Worm (Caenorhabditis elegans) whole organism, L4 larva: Measurements from ENCODE around the gene Y66D12A.13.

ENCODE experiments used
- D1046.2 ChIP-seq: fragments of 200-800 bp; sonication (Bioruptor generic); IDR thresholded peaks from 2 replicates; pipeline ENCODE4 v1.3.6; 2022; ENCODE audit warnings: missing genetic modification characterization, missing compliant biosample characterization
- F44E2.7 ChIP-seq: fragments of 200-800 bp; sonication (Bioruptor generic); IDR thresholded peaks from 2 replicates; pipeline ENCODE4 v2.1.2; 2022; ENCODE audit warnings: missing genetic modification characterization, missing compliant biosample characterization
- F49E8.2 ChIP-seq: sonication (generic microtip); optimal IDR thresholded peaks from 2 replicates; lab custom pipeline; 2016; ENCODE audit warnings: missing compliant biosample characterization, mild to moderate bottlenecking, missing genetic modification characterization, borderline replicate concordance
- R02D3.7 ChIP-seq: fragments of 150-350 bp; sonication (generic microtip); optimal IDR thresholded peaks from 3 replicates; lab custom pipeline; 2014; ENCODE audit warnings: missing biosample characterization, missing genetic modification characterization
- T20F7.1 ChIP-seq: fragments of 200-800 bp; sonication (Bioruptor generic); optimal IDR thresholded peaks from 2 replicates; lab custom pipeline; 2018; ENCODE audit warnings: mild to moderate bottlenecking, missing genetic modification characterization, missing compliant biosample characterization
- Y75B8A.6 ChIP-seq: fragments of 200-800 bp; sonication (Bioruptor generic); IDR thresholded peaks from 2 replicates; pipeline ENCODE4 v1.3.6; 2022; ENCODE audit warnings: missing genetic modification reagents, missing genetic modification characterization, missing compliant biosample characterization
- ZK337.2 ChIP-seq: fragments of 200-800 bp; sonication (Bioruptor generic); IDR thresholded peaks from 2 replicates; pipeline ENCODE4 v1.3.6; 2022; ENCODE audit warnings: missing genetic modification reagents, missing genetic modification characterization, missing compliant biosample characterization
- aha-1 ChIP-seq: fragments of 150-350 bp; peaks from one replicate; lab custom pipeline; 2014; ENCODE audit warnings: missing biosample characterization, missing genetic modification characterization
- ama-1 ChIP-seq: fragments of 150-350 bp; optimal IDR thresholded peaks from 2 replicates; lab custom pipeline; 2014; ENCODE audit warnings: inconsistent platforms, mixed read lengths
- arid-1 ChIP-seq: fragments of 200-800 bp; sonication (Bioruptor generic); conservative IDR thresholded peaks from 2 replicates; pipeline ENCODE4 v1.3.6; 2022; ENCODE audit warnings: missing genetic modification reagents, missing genetic modification characterization, missing compliant biosample characterization
- ceh-44 ChIP-seq: fragments of 200-800 bp; sonication (Bioruptor generic); IDR thresholded peaks from 2 replicates; pipeline ENCODE4 v1.3.6; 2022; ENCODE audit warnings: missing genetic modification reagents, missing genetic modification characterization, missing compliant biosample characterization
- ces-1 ChIP-seq: fragments of 150-350 bp; sonication (generic microtip); optimal IDR thresholded peaks from 4 replicates; lab custom pipeline; 2014; ENCODE audit warnings: missing biosample characterization, missing genetic modification reagents, missing genetic modification characterization
- daf-16 ChIP-seq, 3 experiments: sonication (generic microtip); optimal IDR thresholded peaks; 2 replicates each; lab custom pipeline; 2016 to 2017; ENCODE audit warnings: missing genetic modification characterization in 3 of 3, missing genetic modification reagents in 3 of 3, mild to moderate bottlenecking in 2 of 3, missing compliant biosample characterization in 2 of 3, missing biosample characterization in 1 of 3, moderate library complexity in 1 of 3
- dmd-6 ChIP-seq: fragments of 200-800 bp; sonication (Bioruptor generic); IDR thresholded peaks from 2 replicates; pipeline ENCODE4 v1.3.6; 2022; ENCODE audit warnings: missing genetic modification reagents, missing genetic modification characterization, missing compliant biosample characterization
- dmd-9 ChIP-seq: fragments of 200-800 bp; sonication (Bioruptor generic); IDR thresholded peaks from 2 replicates; pipeline ENCODE4 v1.3.6; 2022; ENCODE audit warnings: missing genetic modification reagents, missing genetic modification characterization, missing compliant biosample characterization
- dpl-1 ChIP-seq: fragments of 150-350 bp; optimal IDR thresholded peaks from 2 replicates; lab custom pipeline; 2014; ENCODE audit warnings: missing biosample characterization, missing genetic modification reagents, missing genetic modification characterization
- duxl-1 ChIP-seq: sonication (generic microtip); optimal IDR thresholded peaks from 2 replicates; lab custom pipeline; 2016; ENCODE audit warnings: mild to moderate bottlenecking, missing genetic modification characterization, moderate library complexity, missing compliant biosample characterization; ENCODE audit not compliant: poor library complexity
- fos-1 ChIP-seq: fragments of 150-350 bp; optimal IDR thresholded peaks from 2 replicates; lab custom pipeline; 2014; ENCODE audit warnings: missing biosample characterization, missing genetic modification characterization
- hlh-30 ChIP-seq: sonication (generic microtip); optimal IDR thresholded peaks from 2 replicates; lab custom pipeline; 2017; ENCODE audit warnings: antibody characterized with exemption, mild to moderate bottlenecking, missing genetic modification characterization, missing compliant biosample characterization; ENCODE audit not compliant: insufficient read depth
- lim-7 ChIP-seq: fragments of 200-800 bp; sonication (Bioruptor generic); IDR thresholded peaks from 2 replicates; pipeline ENCODE4 v1.3.6; 2022; ENCODE audit warnings: missing genetic modification characterization, missing compliant biosample characterization
- lin-1 ChIP-seq: fragments of 200-800 bp; sonication (Bioruptor generic); IDR thresholded peaks from 2 replicates; pipeline ENCODE4 v1.3.6; 2022; ENCODE audit warnings: missing genetic modification reagents, missing genetic modification characterization, missing compliant biosample characterization
- lin-29 ChIP-seq: fragments of 200-800 bp; sonication (Bioruptor generic); IDR thresholded peaks from 2 replicates; pipeline ENCODE4 v1.3.6; 2022; ENCODE audit warnings: missing genetic modification reagents, missing genetic modification characterization, missing compliant biosample characterization
- lin-38 ChIP-seq: fragments of 200-800 bp; sonication (Bioruptor generic); IDR thresholded peaks from 2 replicates; pipeline ENCODE4 v1.3.6; 2022; ENCODE audit warnings: missing genetic modification reagents, missing genetic modification characterization, missing compliant biosample characterization
- lin-39 ChIP-seq: fragments of 150-350 bp; optimal IDR thresholded peaks from 2 replicates; lab custom pipeline; 2014; ENCODE audit warnings: missing biosample characterization, missing genetic modification reagents, missing genetic modification characterization
- lsy-2 ChIP-seq, 2 experiments: fragments of 150-350 bp in 1 of 2; sonication (generic microtip) in 1 of 2; optimal IDR thresholded peaks; 2 replicates each; lab custom pipeline; 2014 to 2017; ENCODE audit warnings: missing biosample characterization in 2 of 2, missing genetic modification characterization in 2 of 2
- madf-5 ChIP-seq, 2 experiments: fragments of 200-800 bp; sonication (Bioruptor generic); IDR thresholded peaks; 2 replicates each; pipeline ENCODE4 v1.3.6; 2022; ENCODE audit warnings: missing compliant biosample characterization in 2 of 2, missing genetic modification characterization in 2 of 2
- mdl-1 ChIP-seq, 2 experiments: fragments of 150-350 bp in 1 of 2; sonication (generic microtip) in 1 of 2; optimal IDR thresholded peaks; 2 replicates each; lab custom pipeline; 2014 to 2017; ENCODE audit warnings: missing biosample characterization in 2 of 2, missing genetic modification characterization in 2 of 2
- mes-2 ChIP-seq: sonication (generic microtip); optimal IDR thresholded peaks from 2 replicates; lab custom pipeline; 2016; ENCODE audit warnings: missing genotype, mild to moderate bottlenecking, missing genetic modification characterization, missing compliant biosample characterization; ENCODE audit not compliant: poor library complexity, severe bottlenecking
- nhr-237 ChIP-seq: sonication (generic microtip); optimal IDR thresholded peaks from 2 replicates; lab custom pipeline; 2017; ENCODE audit warnings: missing biosample characterization, missing genetic modification characterization
- nhr-28 ChIP-seq: fragments of 150-350 bp; optimal IDR thresholded peaks from 2 replicates; lab custom pipeline; 2014; ENCODE audit warnings: missing biosample characterization, missing genetic modification characterization
- nhr-42 ChIP-seq: fragments of 200-800 bp; sonication (Bioruptor generic); IDR thresholded peaks from 2 replicates; pipeline ENCODE4 v1.3.6; 2022; ENCODE audit warnings: missing genetic modification characterization, missing compliant biosample characterization
- nhr-6 ChIP-seq: fragments of 150-350 bp; optimal IDR thresholded peaks from 2 replicates; lab custom pipeline; 2014; ENCODE audit warnings: missing biosample characterization, missing genetic modification characterization
- pha-4 ChIP-seq, 2 experiments: fragments of 150-350 bp in 1 of 2; fragments of 200-800 bp in 1 of 2; sonication (Bioruptor generic) in 1 of 2; IDR thresholded peaks in 1 of 2; optimal IDR thresholded peaks in 1 of 2; 2 replicates each; pipeline versions ENCODE4 v1.3.6 to Lab custom; 2014 to 2022; ENCODE audit warnings: missing genetic modification characterization in 2 of 2, missing genetic modification reagents in 2 of 2, missing biosample characterization in 1 of 2, missing compliant biosample characterization in 1 of 2
- skn-1 ChIP-seq: fragments of 150-350 bp; optimal IDR thresholded peaks from 2 replicates; lab custom pipeline; 2014; ENCODE audit warnings: missing biosample characterization, missing genetic modification characterization
- snpc-1.2 ChIP-seq: fragments of 200-800 bp; sonication (Bioruptor generic); IDR thresholded peaks from 2 replicates; pipeline ENCODE4 v1.3.6; 2022; ENCODE audit warnings: missing genetic modification reagents, missing genetic modification characterization, missing compliant biosample characterization
- spr-1 ChIP-seq: sonication (generic microtip); optimal IDR thresholded peaks from 2 replicates; lab custom pipeline; 2016; ENCODE audit warnings: mild to moderate bottlenecking, missing genetic modification characterization, missing compliant biosample characterization
- tra-1 ChIP-seq: fragments of 200-800 bp; sonication (Bioruptor generic); IDR thresholded peaks from 2 replicates; pipeline ENCODE4 v1.3.6; 2022; ENCODE audit warnings: missing genetic modification reagents, missing genetic modification characterization, missing compliant biosample characterization
- unc-130 ChIP-seq: sonication (generic microtip); optimal IDR thresholded peaks from 2 replicates; lab custom pipeline; 2016; ENCODE audit warnings: missing genetic modification reagents, missing genetic modification characterization, missing compliant biosample characterization
- ztf-11 ChIP-seq: fragments of 150-350 bp; optimal IDR thresholded peaks from 2 replicates; lab custom pipeline; 2014; ENCODE audit warnings: missing biosample characterization, missing genetic modification characterization

Gene Y66D12A.13

ce11 chrIII:11505213-11505612 lies 43.0 kb upstream of the Y66D12A.13 start, which contains the start of the genes Y66D12A.21 and spe-6:
Gene Y66D12A.21, minus strand, starts transcription at chrIII:11505302.
Gene spe-6, plus strand, starts transcription at chrIII:11505488.
- TF ChIP-seq F49E8.2 (tag; lab: Kevin White, UChicago) (no peak), tra-1 (GFP tag; lab: Robert Waterston, UW) (no peak), nhr-237 (no peak), ama-1 (lab: Kevin White, UChicago) (no peak), unc-130 (GFP tag; lab: Kevin White, UChicago) (peak; percentile 4), pha-4 (GFP tag; IDR thresholded peaks at IDR 0.05; lab: Robert Waterston, UW) (no peak), pha-4 (tag; optimal IDR thresholded peaks at IDR 0.05; lab: Kevin White, UChicago) (no peak), mes-2 (peak; percentile 63), snpc-1.2 (GFP tag; lab: Robert Waterston, UW) (no peak), lin-38 (GFP tag; lab: Robert Waterston, UW) (peak; percentile 87), ztf-11 (tag; lab: Kevin White, UChicago) (no peak), lsy-2 (tag; optimal IDR thresholded peaks at IDR 0.05; lab: Kevin White, UChicago) (peak in 1 of 2 experiments; percentile 36), hlh-30 (tag; lab: Kevin White, UChicago) (no peak), ZK337.2 (GFP tag; lab: Robert Waterston, UW) (no peak), nhr-6 (tag; lab: Kevin White, UChicago) (no peak), fos-1 (no peak), duxl-1 (tag; lab: Kevin White, UChicago) (no peak), T20F7.1 (no peak), skn-1 (tag; lab: Kevin White, UChicago) (no peak), D1046.2 (no peak), spr-1 (no peak), Y75B8A.6 (GFP tag; lab: Robert Waterston, UW) (no peak), nhr-28 (tag; lab: Kevin White, UChicago) (no peak), F44E2.7 (GFP tag; lab: Robert Waterston, UW) (no peak)

ce11 chrIII:11505621-11506020 lies 42.5 kb upstream of the Y66D12A.13 start:
- TF ChIP-seq dmd-9 (GFP tag; lab: Robert Waterston, UW) (no peak), lin-1 (GFP tag; lab: Robert Waterston, UW) (no peak), fos-1 (no peak), dmd-6 (GFP tag; lab: Robert Waterston, UW) (no peak), ztf-11 (tag; lab: Kevin White, UChicago) (no peak), arid-1 (GFP tag; lab: Robert Waterston, UW) (no peak), dpl-1 (GFP tag; lab: Kevin White, UChicago) (no peak), ceh-44 (no peak), lim-7 (GFP tag; lab: Robert Waterston, UW) (no peak), D1046.2 (no peak), madf-5 (GFP tag; IDR thresholded peaks at IDR 0.05; lab: Robert Waterston, UW) (0 out of 4 replicates have a peak, but pooled peaks of 1 of the 2 experiments have one; percentile 8), aha-1 (tag; lab: Kevin White, UChicago) (peak; percentile 65)

- TF ChIP-seq daf-16 (GFP tag; optimal IDR thresholded peaks at IDR 0.05; lab: Kevin White, UChicago) (no peak), daf-16 (tag; optimal IDR thresholded peaks at IDR 0.05; lab: Kevin White, UChicago) (no peak), ces-1 (GFP tag; lab: Kevin White, UChicago) (no peak), lin-39 (tag; lab: Kevin White, UChicago) (no peak), madf-5 (GFP tag; IDR thresholded peaks at IDR 0.05; lab: Robert Waterston, UW) (no peak), nhr-42 (no peak), arid-1 (GFP tag; lab: Robert Waterston, UW) (no peak), R02D3.7 (peak; percentile 52), lin-29 (GFP tag; lab: Robert Waterston, UW) (no peak), mdl-1 (tag; optimal IDR thresholded peaks at IDR 0.05; lab: Kevin White, UChicago) (no peak), lin-38 (GFP tag; lab: Robert Waterston, UW) (peak; percentile 48)
- TF ChIP-seq, all 104 proteins: peak for 2
Observed at ce11 chrIII:11508816-11509215, 39.4 kb upstream of the Y66D12A.13 start, which contains the start of gene Y66D12A.19. Gene Y66D12A.19, plus strand, starts transcription at chrIII:11509081.
